Fruit fly (Drosophila melanogaster): Measurements from ENCODE around the gene CG12708.
A peak's percentile ranks its signal among the peaks of the same experiment; 100 is the strongest.

CG12708 gene

dm6 chrX:15701047-15701446 is 25.8 kb downstream of the CG12708 start, which contains the start of gene CG9240 (continued):
- TF ChIP-seq CG3726 (GFP tag; IDR thresholded peaks at IDR 0.05) (no peak), Dref (GFP tag; IDR thresholded peaks at IDR 0.05) (peak; percentile 78), CG12299 (tag; optimal IDR thresholded peaks at IDR 0.05) (no peak), CG1603 (tag; optimal IDR thresholded peaks at IDR 0.05) (peak; percentile 60), CTCF (GFP tag; optimal IDR thresholded peaks at IDR 0.05) (no peak), Dp (GFP tag; optimal IDR thresholded peaks at IDR 0.05) (peak; percentile 88), YL-1 (GFP tag; optimal IDR thresholded peaks at IDR 0.05) (peak; percentile 41), MTF-1 (GFP tag; optimal IDR thresholded peaks at IDR 0.05; ENCODE audit: borderline replicate concordance) (no peak), pzg (GFP tag; optimal IDR thresholded peaks at IDR 0.05) (peak; percentile 69), B-H2 (GFP tag; optimal IDR thresholded peaks at IDR 0.05) (peak; percentile 8), CG7786 (GFP tag; optimal IDR thresholded peaks at IDR 0.05) (no peak), emc (GFP tag; optimal IDR thresholded peaks at IDR 0.05) (no peak), Opbp (GFP tag; IDR thresholded peaks at IDR 0.05; ENCODE audit: partially characterized antibody) (0 out of 3 replicates have a peak, but pooled peaks have one; percentile 47), seq (GFP tag; IDR thresholded peaks at IDR 0.05) (no peak), grau (tag; optimal IDR thresholded peaks at IDR 0.05) (no peak), shn (GFP tag; optimal IDR thresholded peaks at IDR 0.05) (no peak), nom (GFP tag; optimal IDR thresholded peaks at IDR 0.05) (peak; percentile 2), vvl (GFP tag; IDR thresholded peaks at IDR 0.05) (no peak), Adf1 (GFP tag; IDR thresholded peaks at IDR 0.05) (0 out of 2 replicates have a peak, but pooled peaks have one; percentile 14)

dm6 chrX:15703720-15704206 is 28.5 kb downstream of the CG12708 start, which contains the start of the genes Pis and Hap40:
Pis (minus strand) TSS chrX:15703770.
Hap40 (plus strand) TSS chrX:15704125.
- peak; percentile 23 for TF ChIP-seq Deaf1 (tag; optimal IDR thresholded peaks at IDR 0.05)
- peak; percentile 67 for TF ChIP-seq CG9727 (GFP tag; optimal IDR thresholded peaks at IDR 0.05)
- peak; percentile 58 for TF ChIP-seq al (GFP tag; IDR thresholded peaks at IDR 0.05)
- peak in 1 of 3 experiments; percentile 77 for TF ChIP-seq lola (GFP tag; optimal IDR thresholded peaks at IDR 0.05)
- TF ChIP-seq CG18476 (GFP tag; optimal IDR thresholded peaks at IDR 0.05), result peak; percentile 48
- TF ChIP-seq rib (GFP tag; IDR thresholded peaks at IDR 0.05), result no peak
- TF ChIP-seq CG14014 (GFP tag; IDR thresholded peaks at IDR 0.05), result peak; percentile 80
- no peak for TF ChIP-seq Jarid2 (GFP tag; optimal IDR thresholded peaks at IDR 0.05)
- peak; percentile 68; the same call in 1 of the 2 replicates for TF ChIP-seq sob (GFP tag; IDR thresholded peaks at IDR 0.05)
- TF ChIP-seq CG17568 (GFP tag; optimal IDR thresholded peaks at IDR 0.05), result no peak
- no peak for TF ChIP-seq CG6813 (GFP tag; optimal IDR thresholded peaks at IDR 0.05)
- no peak for TF ChIP-seq corto (GFP tag; optimal IDR thresholded peaks at IDR 0.05)
- peak; percentile 70; the same call in 2 of the 3 replicates for TF ChIP-seq croc (GFP tag; conservative IDR thresholded peaks at IDR 0.05)
- peak; percentile 44 for TF ChIP-seq az2 (GFP tag; optimal IDR thresholded peaks at IDR 0.05)
- no peak for TF ChIP-seq gt (GFP tag; IDR thresholded peaks at IDR 0.05)
- no peak for TF ChIP-seq crc (GFP tag; optimal IDR thresholded peaks at IDR 0.05)
- peak; percentile 43 for TF ChIP-seq CG18764 (GFP tag; optimal IDR thresholded peaks at IDR 0.05)
- TF ChIP-seq Hmx (GFP tag; optimal IDR thresholded peaks at IDR 0.05), result peak; percentile 3
- no peak for TF ChIP-seq CG10565 (GFP tag; optimal IDR thresholded peaks at IDR 0.05)
- peak; percentile 33 for TF ChIP-seq CG12299 (tag; optimal IDR thresholded peaks at IDR 0.05)
- peak; percentile 77 for TF ChIP-seq CG4617 (GFP tag; optimal IDR thresholded peaks at IDR 0.05; ENCODE audit: borderline replicate concordance)
- TF ChIP-seq CG18599 (GFP tag; optimal IDR thresholded peaks at IDR 0.05), result no peak
- no peak for TF ChIP-seq CG4360 (GFP tag; IDR thresholded peaks at IDR 0.05)
- TF ChIP-seq CG10543 (GFP tag; optimal IDR thresholded peaks at IDR 0.05), result peak; percentile 68
- TF ChIP-seq bsh (GFP tag; optimal IDR thresholded peaks at IDR 0.05), result peak in 1 of 2 experiments; percentile 69
- TF ChIP-seq seq (GFP tag; IDR thresholded peaks at IDR 0.05), result peak; percentile 51; the same call in 1 of the 2 replicates
- peak; percentile 72; the same call in 2 of the 3 replicates for TF ChIP-seq Aef1 (GFP tag; IDR thresholded peaks at IDR 0.05)
- TF ChIP-seq Pdp1 (GFP tag; optimal IDR thresholded peaks at IDR 0.05), result peak; percentile 42 to 74
- TF ChIP-seq NK7.1 (GFP tag; optimal IDR thresholded peaks at IDR 0.05), result no peak
- TF ChIP-seq Ptx1 (GFP tag; IDR thresholded peaks at IDR 0.05), result peak; percentile 79
- TF ChIP-seq tup (GFP tag; optimal IDR thresholded peaks at IDR 0.05), result no peak
- TF ChIP-seq CG34376 (GFP tag; optimal IDR thresholded peaks at IDR 0.05), result peak; percentile 38
